Fruit fly (Drosophila melanogaster) whole organism, embryonic: ENCODE data around the gene Tim17a2.

Source experiments
- CG10209 ChIP-seq: fragments of 200-800 bp; sonication (Bioruptor generic); optimal IDR thresholded peaks from 3 replicates; lab custom pipeline; 2017; ENCODE audit warnings: missing biosample characterization, mild to moderate bottlenecking, missing genetic modification characterization, missing genetic modification reagents
- CG1233 ChIP-seq: fragments of 200-800 bp; sonication (Bioruptor generic); optimal IDR thresholded peaks from 4 replicates; lab custom pipeline; 2018; ENCODE audit warnings: missing biosample characterization, mild to moderate bottlenecking, missing genetic modification characterization
- CG14441 ChIP-seq: fragments of 200-800 bp; sonication (Bioruptor generic); IDR thresholded peaks from 2 replicates; pipeline ENCODE4 v1.3.6; 2022; ENCODE audit warnings: missing biosample characterization, missing genetic modification characterization
- CG1602 ChIP-seq: fragments of 200-800 bp; sonication (Bioruptor generic); optimal IDR thresholded peaks from 3 replicates; lab custom pipeline; 2016; ENCODE audit warnings: missing biosample characterization, missing genetic modification characterization
- CG16815 ChIP-seq: fragments of 200-800 bp; sonication (Bioruptor generic); optimal IDR thresholded peaks from 3 replicates; lab custom pipeline; 2017; ENCODE audit warnings: missing biosample characterization, mild to moderate bottlenecking, missing genetic modification characterization
- CG17829 ChIP-seq: fragments of 200-800 bp; optimal IDR thresholded peaks from 2 replicates; lab custom pipeline; 2019; ENCODE audit warnings: missing biosample characterization, mild to moderate bottlenecking, missing genetic modification characterization, moderate library complexity
- CG2202 ChIP-seq: fragments of 200-800 bp; sonication (Bioruptor generic); optimal IDR thresholded peaks from 2 replicates; lab custom pipeline; 2018; ENCODE audit warnings: missing biosample characterization, mild to moderate bottlenecking, missing genetic modification characterization
- CG30431 ChIP-seq: fragments of 200-800 bp; sonication (Bioruptor generic); optimal IDR thresholded peaks from 2 replicates; lab custom pipeline; 2017; ENCODE audit warnings: missing biosample characterization, missing genetic modification characterization
- CG31224 ChIP-seq: fragments of 200-800 bp; sonication (Bioruptor generic); IDR thresholded peaks from 2 replicates; pipeline ENCODE4 v1.3.6; 2022; ENCODE audit warnings: missing biosample characterization, missing genetic modification characterization
- CG34422 ChIP-seq: fragments of 200-800 bp; sonication (Bioruptor generic); IDR thresholded peaks from 3 replicates; pipeline ENCODE4 v1.3.6; 2022; ENCODE audit warnings: missing biosample characterization, missing genetic modification characterization
- CG6854 ChIP-seq: fragments of 200-800 bp; sonication (Bioruptor generic); optimal IDR thresholded peaks from 3 replicates; lab custom pipeline; 2017; ENCODE audit warnings: missing biosample characterization, mild to moderate bottlenecking, missing genetic modification characterization
- CG7271 ChIP-seq: fragments of 200-800 bp; sonication (Bioruptor generic); optimal IDR thresholded peaks from 2 replicates; lab custom pipeline; 2018; ENCODE audit warnings: missing biosample characterization, mild to moderate bottlenecking, missing genetic modification characterization, moderate library complexity
- CG7839 ChIP-seq: fragments of 200-800 bp; sonication (Bioruptor generic); optimal IDR thresholded peaks from 3 replicates; lab custom pipeline; 2018; ENCODE audit warnings: missing biosample characterization, mild to moderate bottlenecking, missing genetic modification characterization, moderate library complexity
- D ChIP-seq, 2 experiments: fragments of 200-800 bp in 1 of 2; fragments of >200 bp in 1 of 2; sonication (Bioruptor generic) in 1 of 2; optimal IDR thresholded peaks; 2 replicates in 1 of 2; 3 replicates in 1 of 2; lab custom pipeline; 2017; ENCODE audit warnings: mild to moderate bottlenecking in 1 of 2, missing biosample characterization in 1 of 2, missing genetic modification characterization in 1 of 2, missing genetic modification reagents in 1 of 2
- Dip3 ChIP-seq: fragments of 200-800 bp; sonication (Bioruptor generic); optimal IDR thresholded peaks from 3 replicates; lab custom pipeline; 2016; ENCODE audit warnings: missing biosample characterization, missing genetic modification characterization
- Ets97D ChIP-seq: fragments of 200-800 bp; sonication (Bioruptor generic); optimal IDR thresholded peaks from 3 replicates; lab custom pipeline; 2016; ENCODE audit warnings: missing biosample characterization, missing genetic modification characterization
- Fer3 ChIP-seq: fragments of 200-800 bp; sonication (Bioruptor generic); optimal IDR thresholded peaks from 2 replicates; lab custom pipeline; 2018; ENCODE audit warnings: missing biosample characterization, mild to moderate bottlenecking, missing genetic modification characterization, moderate library complexity
- Gug ChIP-seq: fragments of 200-800 bp; sonication (Bioruptor generic); IDR thresholded peaks from 4 replicates; pipeline ENCODE4 v1.3.6; 2022; ENCODE audit warnings: missing biosample characterization, missing genetic modification characterization
- HLH4C ChIP-seq: fragments of 200-800 bp; sonication (Bioruptor generic); IDR thresholded peaks from 3 replicates; pipeline ENCODE4 v1.3.6; 2022; ENCODE audit warnings: missing biosample characterization, missing genetic modification characterization; ENCODE audit not compliant: partially characterized antibody
- Kr ChIP-seq: fragments of 200-800 bp; sonication (Bioruptor generic); optimal IDR thresholded peaks from 2 replicates; lab custom pipeline; 2017; ENCODE audit warnings: missing biosample characterization, mild to moderate bottlenecking, missing genetic modification characterization
- Lhr ChIP-seq: fragments of 200-800 bp; sonication (Bioruptor generic); optimal IDR thresholded peaks from 3 replicates; lab custom pipeline; 2017; ENCODE audit warnings: mild to moderate bottlenecking, missing biosample characterization, missing genetic modification reagents, missing genetic modification characterization
- Lpt ChIP-seq: fragments of >200 bp; optimal IDR thresholded peaks from 2 replicates; lab custom pipeline; 2018; ENCODE audit warnings: missing biosample characterization, missing genetic modification characterization
- Meics ChIP-seq: fragments of 200-800 bp; sonication (Bioruptor generic); optimal IDR thresholded peaks from 2 replicates; lab custom pipeline; 2017; ENCODE audit warnings: missing biosample characterization, mild to moderate bottlenecking, missing genetic modification characterization
- NC2β ChIP-seq: fragments of 200-800 bp; sonication (Bioruptor generic); optimal IDR thresholded peaks from 2 replicates; lab custom pipeline; 2016; ENCODE audit warnings: missing biosample characterization, missing genetic modification characterization
- NK7.1 ChIP-seq: fragments of 200-800 bp; sonication (Bioruptor generic); optimal IDR thresholded peaks from 3 replicates; lab custom pipeline; 2016; ENCODE audit warnings: missing biosample characterization, missing genetic modification characterization
- Scr ChIP-seq: fragments of 200-800 bp; sonication (Bioruptor generic); IDR thresholded peaks from 2 replicates; pipeline ENCODE4 v1.3.6; 2022; ENCODE audit warnings: missing biosample characterization, missing genetic modification characterization; ENCODE audit not compliant: partially characterized antibody
- Ssrp ChIP-seq: fragments of 200-800 bp; sonication (Bioruptor generic); optimal IDR thresholded peaks from 2 replicates; lab custom pipeline; 2018; ENCODE audit warnings: missing biosample characterization, mild to moderate bottlenecking, missing genetic modification characterization, moderate library complexity
- Xrp1 ChIP-seq: fragments of 200-800 bp; sonication (Bioruptor generic); IDR thresholded peaks from 2 replicates; pipeline ENCODE4 v1.3.6; 2022; ENCODE audit warnings: missing biosample characterization, missing genetic modification characterization
- amos ChIP-seq: fragments of 200-800 bp; sonication (Bioruptor generic); IDR thresholded peaks from 2 replicates; pipeline ENCODE4 v1.3.6; 2022; ENCODE audit warnings: missing biosample characterization, missing genetic modification characterization; ENCODE audit not compliant: partially characterized antibody
- az2 ChIP-seq: fragments of 200-800 bp; sonication (Bioruptor generic); optimal IDR thresholded peaks from 3 replicates; lab custom pipeline; 2016; ENCODE audit warnings: missing biosample characterization, missing genetic modification characterization
- cwo ChIP-seq: fragments of 200-800 bp; sonication (Bioruptor generic); optimal IDR thresholded peaks from 3 replicates; lab custom pipeline; 2017; ENCODE audit warnings: missing biosample characterization, missing genetic modification characterization, mild to moderate bottlenecking, moderate library complexity, missing genetic modification reagents
- disco-r ChIP-seq: fragments of 200-800 bp; sonication (Bioruptor generic); optimal IDR thresholded peaks from 2 replicates; lab custom pipeline; 2016; ENCODE audit warnings: missing biosample characterization, missing genetic modification characterization
- grau ChIP-seq: fragments of 200-800 bp; optimal IDR thresholded peaks from 3 replicates; lab custom pipeline; 2019; ENCODE audit warnings: missing biosample characterization, mild to moderate bottlenecking, missing genetic modification characterization, moderate library complexity
- gro ChIP-seq: fragments of 200-800 bp; sonication (Bioruptor generic); optimal IDR thresholded peaks from 2 replicates; lab custom pipeline; 2016; ENCODE audit warnings: missing biosample characterization, missing genetic modification characterization
- jing ChIP-seq: fragments of 200-800 bp; sonication (Bioruptor generic); optimal IDR thresholded peaks from 2 replicates; lab custom pipeline; 2018; ENCODE audit warnings: missing biosample characterization, mild to moderate bottlenecking, missing genetic modification characterization
- lab ChIP-seq: fragments of 200-800 bp; sonication (Bioruptor generic); optimal IDR thresholded peaks from 3 replicates; lab custom pipeline; 2017; ENCODE audit warnings: missing biosample characterization, missing genetic modification characterization, mild to moderate bottlenecking, moderate library complexity, missing genetic modification reagents
- lbe ChIP-seq: fragments of 200-800 bp; sonication (Bioruptor generic); optimal IDR thresholded peaks from 2 replicates; lab custom pipeline; 2016; ENCODE audit warnings: missing biosample characterization, mild to moderate bottlenecking, missing genetic modification characterization
- nerfin-1 ChIP-seq: fragments of 200-800 bp; sonication (Bioruptor generic); optimal IDR thresholded peaks from 3 replicates; lab custom pipeline; 2019; ENCODE audit warnings: missing biosample characterization, mild to moderate bottlenecking, missing genetic modification characterization, moderate library complexity
- nerfin-2 ChIP-seq: fragments of 200-800 bp; sonication (Bioruptor generic); IDR thresholded peaks from 2 replicates; pipeline ENCODE4 v1.3.6; 2022; ENCODE audit warnings: missing biosample characterization, missing genetic modification characterization; ENCODE audit not compliant: partially characterized antibody
- odd ChIP-seq: fragments of 200-800 bp; sonication (Bioruptor generic); optimal IDR thresholded peaks from 2 replicates; lab custom pipeline; 2017; ENCODE audit warnings: missing biosample characterization, mild to moderate bottlenecking, missing genetic modification characterization
- onecut ChIP-seq: fragments of 200-800 bp; sonication (Bioruptor generic); IDR thresholded peaks from 2 replicates; pipeline ENCODE4 v1.3.6; 2022; ENCODE audit warnings: missing biosample characterization, missing genetic modification characterization
- peb ChIP-seq: fragments of 200-800 bp; sonication (Bioruptor generic); IDR thresholded peaks from 2 replicates; pipeline ENCODE4 v1.3.6; 2022; ENCODE audit warnings: missing biosample characterization, missing genetic modification characterization
- prd ChIP-seq, 3 experiments: fragments of >200 bp in 2 of 3; fragments of 200-800 bp in 1 of 3; sonication (Bioruptor generic) in 1 of 3; optimal IDR thresholded peaks in 2 of 3; IDR thresholded peaks in 1 of 3; 2 replicates in 2 of 3; 3 replicates in 1 of 3; pipeline versions ENCODE4 v1.3.6 to Lab custom; 2017 to 2022; ENCODE audit warnings: missing biosample characterization in 1 of 3, missing genetic modification characterization in 1 of 3
- ro ChIP-seq: fragments of 200-800 bp; sonication (Bioruptor generic); IDR thresholded peaks from 2 replicates; pipeline ENCODE4 v1.3.6; 2022; ENCODE audit warnings: missing biosample characterization, missing genetic modification characterization
- slp2 ChIP-seq: fragments of 200-800 bp; sonication (Bioruptor generic); optimal IDR thresholded peaks from 2 replicates; lab custom pipeline; 2016; ENCODE audit warnings: missing biosample characterization, missing genetic modification characterization
- so ChIP-seq: fragments of 200-800 bp; sonication (Bioruptor generic); IDR thresholded peaks from 3 replicates; pipeline ENCODE4 v1.3.6; 2022; ENCODE audit warnings: missing biosample characterization, missing genetic modification characterization
- sug ChIP-seq: fragments of 200-800 bp; optimal IDR thresholded peaks from 2 replicates; lab custom pipeline; 2019; ENCODE audit warnings: missing biosample characterization, mild to moderate bottlenecking, missing genetic modification characterization, moderate library complexity
- trem ChIP-seq: fragments of 200-800 bp; optimal IDR thresholded peaks from 3 replicates; lab custom pipeline; 2019; ENCODE audit warnings: missing biosample characterization, mild to moderate bottlenecking, missing genetic modification characterization, moderate library complexity
- zen2 ChIP-seq: fragments of 200-800 bp; sonication (Bioruptor generic); IDR thresholded peaks from 3 replicates; pipeline ENCODE4 v1.3.6; 2022; ENCODE audit warnings: missing biosample characterization, missing genetic modification characterization; ENCODE audit not compliant: partially characterized antibody

Gene Tim17a2

dm6 chr3R:5217278-5217714 lies 45.2 kb downstream of the Tim17a2 start, which contains the start of gene cno (continued):
- TF ChIP-seq Meics (GFP tag; lab: Kevin White, UChicago) (no peak), onecut (GFP tag; lab: Robert Waterston, UW) (peak; percentile 23; the same call in 1 of the 2 replicates), Ets97D (peak; percentile 65), Lpt (GFP tag; lab: Kevin White, UChicago) (no peak), CG17829 (tag; lab: Kevin White, UChicago) (peak; percentile 61), lbe (peak; percentile 24), lab (GFP tag; lab: Kevin White, UChicago) (no peak), CG7839 (tag; lab: Kevin White, UChicago) (no peak), peb (GFP tag; lab: Robert Waterston, UW) (no peak), grau (tag; lab: Kevin White, UChicago) (peak; percentile 25), CG7271 (tag; lab: Kevin White, UChicago) (peak; percentile 55), CG31224 (GFP tag; lab: Robert Waterston, UW) (no peak), Kr (no peak), amos (peak; percentile 59), Xrp1 (GFP tag; lab: Robert Waterston, UW) (no peak), nerfin-2 (GFP tag; lab: Robert Waterston, UW) (no peak), odd (GFP tag; lab: Kevin White, UChicago) (no peak), ro (GFP tag; lab: Robert Waterston, UW) (no peak), zen2 (GFP tag; lab: Robert Waterston, UW) (no peak), Dip3 (GFP tag; lab: Kevin White, UChicago) (peak; percentile 30), trem (peak; percentile 72), CG1602 (no peak), CG16815 (GFP tag; lab: Kevin White, UChicago) (no peak), slp2 (no peak), nerfin-1 (peak; percentile 19), Ssrp (no peak), D (optimal IDR thresholded peaks at IDR 0.05; lab: Kevin White, UChicago) (no peak), D (GFP tag; optimal IDR thresholded peaks at IDR 0.05; lab: Kevin White, UChicago) (no peak), prd (optimal IDR thresholded peaks at IDR 0.05; lab: Kevin White, UChicago) (no peak), prd (GFP tag; IDR thresholded peaks at IDR 0.05; lab: Robert Waterston, UW) (0 out of 3 replicates have a peak, but pooled peaks have one; percentile 21), CG10209 (GFP tag; lab: Kevin White, UChicago) (no peak), CG6854 (no peak), so (GFP tag; lab: Robert Waterston, UW) (0 out of 3 replicates have a peak, but pooled peaks have one; percentile 27), CG34422 (GFP tag; lab: Robert Waterston, UW) (peak; percentile 50; the same call in 1 of the 3 replicates), cwo (GFP tag; lab: Kevin White, UChicago) (no peak), disco-r (GFP tag; lab: Kevin White, UChicago) (no peak), jing (GFP tag; lab: Kevin White, UChicago) (no peak), CG2202 (no peak), gro (no peak), CG1233 (GFP tag; lab: Kevin White, UChicago) (no peak), sug (tag; lab: Kevin White, UChicago) (peak; percentile 10), Gug (GFP tag; lab: Robert Waterston, UW) (no peak), CG30431 (GFP tag; lab: Kevin White, UChicago) (no peak), Lhr (GFP tag; lab: Kevin White, UChicago) (peak; percentile 98), CG14441 (no peak), Scr (GFP tag; lab: Robert Waterston, UW) (0 out of 2 replicates have a peak, but pooled peaks have one; percentile 22), NK7.1 (GFP tag; lab: Kevin White, UChicago) (no peak), HLH4C (GFP tag; lab: Robert Waterston, UW) (no peak), NC2β (GFP tag; lab: Kevin White, UChicago) (no peak), az2 (no peak), Fer3 (tag; lab: Kevin White, UChicago) (no peak)
